Fruit fly (Drosophila melanogaster): Measurements from ENCODE around the gene Fur1.

The Fur1 gene

dm6 chr3R:25316016-25316415, 156.8 kb downstream of the Fur1 start, which contains the start of gene CG10559:
Gene CG10559, minus strand, starts transcription at chr3R:25316116.
- TF ChIP-seq fkh (GFP tag; optimal IDR thresholded peaks at IDR 0.05) (peak; percentile 45), CG15336 (GFP tag; IDR thresholded peaks at IDR 0.05) (no peak), CG10669 (GFP tag; optimal IDR thresholded peaks at IDR 0.05) (no peak), Sox14 (GFP tag; optimal IDR thresholded peaks at IDR 0.05) (no peak)

dm6 chr3R:25313771-25314170, 159.1 kb downstream of the Fur1 start, which contains the start of gene CG31087:
Gene CG31087, minus strand, starts transcription at chr3R:25313833.
- TF ChIP-seq vri (GFP tag; optimal IDR thresholded peaks at IDR 0.05), result peak; percentile 55
- TF ChIP-seq CG10631 (GFP tag; optimal IDR thresholded peaks at IDR 0.05), result no peak
- no peak for TF ChIP-seq Eip93F (GFP tag; optimal IDR thresholded peaks at IDR 0.05)

dm6 chr3R:25312583-25312982, 160.3 kb downstream of the Fur1 start:
- TF ChIP-seq CG6276 (GFP tag; optimal IDR thresholded peaks at IDR 0.05) (no peak), CG6792 (GFP tag; optimal IDR thresholded peaks at IDR 0.05) (no peak), Gug (GFP tag; IDR thresholded peaks at IDR 0.05) (no peak), Hr4 (GFP tag; optimal IDR thresholded peaks at IDR 0.05) (no peak), ss (GFP tag; optimal IDR thresholded peaks at IDR 0.05) (no peak), Eip93F (GFP tag; optimal IDR thresholded peaks at IDR 0.05) (no peak), CG11762 (GFP tag; optimal IDR thresholded peaks at IDR 0.05; ENCODE audit: insufficient read depth) (no peak), eg (GFP tag; IDR thresholded peaks at IDR 0.05) (no peak), CG1621 (tag; optimal IDR thresholded peaks at IDR 0.05) (no peak), salr (GFP tag; optimal IDR thresholded peaks at IDR 0.05) (no peak), Hr38 (GFP tag; optimal IDR thresholded peaks at IDR 0.05) (no peak)

- no peak for TF ChIP-seq Hr39 (GFP tag; optimal IDR thresholded peaks at IDR 0.05)
- TF ChIP-seq CG15336 (GFP tag; IDR thresholded peaks at IDR 0.05), result no peak
- TF ChIP-seq Hr4 (GFP tag; optimal IDR thresholded peaks at IDR 0.05), result no peak
- TF ChIP-seq CG6854 (GFP tag; optimal IDR thresholded peaks at IDR 0.05), result no peak
- TF ChIP-seq CG11902 (GFP tag; optimal IDR thresholded peaks at IDR 0.05), result no peak
Measured at dm6 chr3R:25310843-25311242, 162.0 kb downstream of the Fur1 start, which contains the start of gene CG31099. Gene CG31099, minus strand, starts transcription at chr3R:25310943.

dm6 chr3R:25309175-25309574, 163.7 kb downstream of the Fur1 start:
- TF ChIP-seq vri (GFP tag; optimal IDR thresholded peaks at IDR 0.05), result peak; percentile 9
- no peak for TF ChIP-seq Hr4 (GFP tag; optimal IDR thresholded peaks at IDR 0.05)
- no peak for TF ChIP-seq CG3919 (GFP tag; optimal IDR thresholded peaks at IDR 0.05)
- no peak for TF ChIP-seq CG15336 (GFP tag; IDR thresholded peaks at IDR 0.05)
- TF ChIP-seq Hr38 (GFP tag; optimal IDR thresholded peaks at IDR 0.05), result no peak
- no peak for TF ChIP-seq fkh (GFP tag; optimal IDR thresholded peaks at IDR 0.05)

dm6 chr3R:25308228-25308627, 164.6 kb downstream of the Fur1 start, which contains the start of gene CG10550:
Gene CG10550, minus strand, starts transcription at chr3R:25308391.
- TF ChIP-seq esn (GFP tag; optimal IDR thresholded peaks at IDR 0.05) (no peak), Hr38 (GFP tag; optimal IDR thresholded peaks at IDR 0.05) (no peak), Eip75B (GFP tag; optimal IDR thresholded peaks at IDR 0.05) (no peak), Sox102F (GFP tag; optimal IDR thresholded peaks at IDR 0.05) (no peak), Eip78C (GFP tag) (no peak), CG32006 (GFP tag; optimal IDR thresholded peaks at IDR 0.05) (no peak), Smox (GFP tag; optimal IDR thresholded peaks at IDR 0.05) (no peak)

dm6 chr3R:25305822-25306544, 166.9 kb downstream of the Fur1 start:
- TF ChIP-seq vri (GFP tag; optimal IDR thresholded peaks at IDR 0.05) (peak; percentile 26), CG4318 (GFP tag; optimal IDR thresholded peaks at IDR 0.05) (no peak), fkh (GFP tag; optimal IDR thresholded peaks at IDR 0.05) (peak; percentile 56)

Data from whole organism, prepupa.